Worm (Caenorhabditis elegans): ENCODE results near the gene F47B8.3.

DNA sequence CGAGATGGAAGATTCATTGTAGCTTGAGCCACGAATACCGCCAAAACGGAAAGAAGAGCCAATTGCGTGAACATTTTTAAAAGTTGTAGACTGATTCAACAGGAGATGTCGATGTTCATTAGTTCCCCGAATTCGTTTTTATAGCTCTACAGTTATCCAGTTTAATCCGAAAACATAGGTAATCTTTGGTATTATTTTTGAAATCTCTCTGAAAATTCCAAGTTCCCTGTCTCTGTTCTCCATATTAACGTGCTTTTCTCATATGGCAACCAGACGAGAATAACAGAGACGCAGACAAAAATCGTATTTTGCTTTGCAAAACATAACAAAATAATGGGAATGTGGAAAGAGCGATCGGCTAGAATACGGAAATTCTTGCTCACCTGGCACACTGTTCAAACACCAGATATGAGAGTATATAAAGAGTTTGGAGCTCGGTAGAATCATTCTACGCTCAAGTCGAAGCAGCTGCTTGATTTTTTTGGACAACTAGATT lies 23.2 kb downstream of the F47B8.3 start, which contains the start of the genes spig-3 and F14D7.12:
- no peak for TF ChIP-seq ama-1 (optimal IDR thresholded peaks at IDR 0.05)
- no peak for TF ChIP-seq scrt-1 (GFP tag; IDR thresholded peaks at IDR 0.05)
- no peak for TF ChIP-seq hmbx-1 (tag; optimal IDR thresholded peaks at IDR 0.05)
- no peak for TF ChIP-seq hmg-4 (GFP tag; optimal IDR thresholded peaks at IDR 0.05)
- TF ChIP-seq tbx-11 (GFP tag; IDR thresholded peaks at IDR 0.05): no peak
- TF ChIP-seq F13C5.2 (tag; optimal IDR thresholded peaks at IDR 0.05): no peak
- no peak for TF ChIP-seq ceh-13 (GFP tag; optimal IDR thresholded peaks at IDR 0.05)
- TF ChIP-seq ceh-36 (tag; optimal IDR thresholded peaks at IDR 0.05): no peak
- TF ChIP-seq tra-4 (tag; optimal IDR thresholded peaks at IDR 0.05): no peak

Measured in whole organism, early embryonic.